Fruit fly (Drosophila melanogaster) whole organism, embryonic: ENCODE data around the gene Bfc.

Source experiments
- Abd-B ChIP-seq: fragments of 200-800 bp; sonication (Bioruptor generic); optimal IDR thresholded peaks from 2 replicates; lab custom pipeline; 2018; ENCODE audit warnings: missing biosample characterization, mild to moderate bottlenecking, missing genetic modification characterization, moderate library complexity
- Adf1 ChIP-seq: fragments of 200-800 bp; sonication (Bioruptor generic); IDR thresholded peaks from 2 replicates; pipeline ENCODE4 v1.3.6; 2022; ENCODE audit warnings: missing biosample characterization, missing genetic modification characterization
- Atf3 ChIP-seq: fragments of 200-800 bp; sonication (Bioruptor generic); optimal IDR thresholded peaks from 3 replicates; lab custom pipeline; 2016; ENCODE audit warnings: missing biosample characterization, missing genetic modification characterization
- Bteb2 ChIP-seq: fragments of 200-800 bp; sonication (Bioruptor generic); optimal IDR thresholded peaks from 2 replicates; lab custom pipeline; 2016; ENCODE audit warnings: missing biosample characterization, missing genetic modification characterization
- CG10147 ChIP-seq: fragments of 200-800 bp; sonication (Bioruptor generic); optimal IDR thresholded peaks from 2 replicates; lab custom pipeline; 2019; ENCODE audit warnings: missing biosample characterization, mild to moderate bottlenecking, missing genetic modification characterization, moderate library complexity
- CG10321 ChIP-seq: fragments of 200-800 bp; sonication (Bioruptor generic); IDR thresholded peaks from 2 replicates; pipeline ENCODE4 v1.3.6; 2022; ENCODE audit warnings: missing biosample characterization, missing genetic modification characterization
- CG10543 ChIP-seq: fragments of 200-800 bp; sonication (Bioruptor generic); optimal IDR thresholded peaks from 3 replicates; lab custom pipeline; 2017; ENCODE audit warnings: missing biosample characterization, mild to moderate bottlenecking, missing genetic modification characterization, moderate library complexity
- CG11085 ChIP-seq: fragments of 200-800 bp; sonication (Bioruptor generic); IDR thresholded peaks from 2 replicates; pipeline ENCODE4 v1.3.6; 2022; ENCODE audit warnings: missing biosample characterization, missing genetic modification characterization
- CG11560 ChIP-seq: fragments of 200-800 bp; sonication (Bioruptor generic); IDR thresholded peaks from 3 replicates; pipeline ENCODE4 v1.3.6; 2022; ENCODE audit warnings: missing biosample characterization, missing genetic modification characterization
- CG15073 ChIP-seq: fragments of 200-800 bp; sonication (Bioruptor generic); optimal IDR thresholded peaks from 2 replicates; lab custom pipeline; 2016; ENCODE audit warnings: missing biosample characterization, missing genetic modification characterization
- CG1647 ChIP-seq: fragments of 200-800 bp; sonication (Bioruptor generic); optimal IDR thresholded peaks from 3 replicates; lab custom pipeline; 2016; ENCODE audit warnings: missing biosample characterization, missing genetic modification characterization
- CG16815 ChIP-seq: fragments of 200-800 bp; sonication (Bioruptor generic); optimal IDR thresholded peaks from 3 replicates; lab custom pipeline; 2017; ENCODE audit warnings: missing biosample characterization, mild to moderate bottlenecking, missing genetic modification characterization
- CG17612 ChIP-seq: fragments of 200-800 bp; sonication (Bioruptor generic); IDR thresholded peaks from 2 replicates; pipeline ENCODE4 v1.3.6; 2022; ENCODE audit warnings: missing biosample characterization, missing genetic modification characterization
- CG31224 ChIP-seq: fragments of 200-800 bp; sonication (Bioruptor generic); IDR thresholded peaks from 2 replicates; pipeline ENCODE4 v1.3.6; 2022; ENCODE audit warnings: missing biosample characterization, missing genetic modification characterization
- CG33213 ChIP-seq: fragments of 200-800 bp; sonication (Bioruptor generic); optimal IDR thresholded peaks from 3 replicates; lab custom pipeline; 2016; ENCODE audit warnings: missing biosample characterization, missing genetic modification characterization
- CG3726 ChIP-seq: fragments of 200-800 bp; sonication (Bioruptor generic); IDR thresholded peaks from 3 replicates; pipeline ENCODE4, ENCODE4 v1.3.6; 2022; ENCODE audit warnings: missing biosample characterization, missing genetic modification characterization
- CG4404 ChIP-seq: fragments of 200-800 bp; sonication (Bioruptor generic); IDR thresholded peaks from 2 replicates; pipeline ENCODE4 v1.3.6; 2022; ENCODE audit warnings: missing biosample characterization, missing genetic modification characterization
- CG4617 ChIP-seq: fragments of 200-800 bp; sonication (Bioruptor generic); optimal IDR thresholded peaks from 3 replicates; lab custom pipeline; 2016; ENCODE audit warnings: missing biosample characterization, missing genetic modification characterization, borderline replicate concordance
- CG4730 ChIP-seq: fragments of 200-800 bp; sonication (Bioruptor generic); IDR thresholded peaks from 2 replicates; pipeline ENCODE4 v1.3.6; 2022; ENCODE audit warnings: missing biosample characterization, missing genetic modification characterization
- CG6654 ChIP-seq: fragments of 200-800 bp; sonication (Bioruptor generic); optimal IDR thresholded peaks from 2 replicates; lab custom pipeline; 2017; ENCODE audit warnings: missing biosample characterization, mild to moderate bottlenecking, missing genetic modification characterization
- CG9817 ChIP-seq: fragments of 200-800 bp; sonication (Bioruptor generic); optimal IDR thresholded peaks from 2 replicates; lab custom pipeline; 2018; ENCODE audit warnings: missing biosample characterization, mild to moderate bottlenecking, missing genetic modification characterization, moderate library complexity
- CG9876 ChIP-seq: fragments of 200-800 bp; sonication (Bioruptor generic); optimal IDR thresholded peaks from 2 replicates; lab custom pipeline; 2016; ENCODE audit warnings: missing biosample characterization, missing genetic modification characterization
- Dbx ChIP-seq: fragments of 200-800 bp; sonication (Bioruptor generic); IDR thresholded peaks from 3 replicates; pipeline ENCODE4 v1.3.6; 2022; ENCODE audit warnings: missing biosample characterization, missing genetic modification characterization
- Dip2 ChIP-seq: fragments of 200-800 bp; sonication (Bioruptor generic); IDR thresholded peaks from 2 replicates; pipeline ENCODE4 v1.3.6; 2022; ENCODE audit warnings: missing biosample characterization, missing genetic modification characterization
- E2f2 ChIP-seq: fragments of 200-800 bp; sonication (Bioruptor generic); IDR thresholded peaks from 2 replicates; pipeline ENCODE4 v1.3.6; 2022; ENCODE audit warnings: missing biosample characterization, missing genetic modification characterization
- Hmx ChIP-seq: fragments of 200-800 bp; sonication (Bioruptor generic); optimal IDR thresholded peaks from 2 replicates; lab custom pipeline; 2016; ENCODE audit warnings: missing biosample characterization, missing genetic modification characterization
- Hsf ChIP-seq: fragments of 200-800 bp; sonication (Bioruptor generic); optimal IDR thresholded peaks from 3 replicates; lab custom pipeline; 2016; ENCODE audit warnings: missing biosample characterization, missing genetic modification characterization
- Lim3 ChIP-seq: fragments of 200-800 bp; sonication (Bioruptor generic); IDR thresholded peaks from 2 replicates; pipeline ENCODE4 v1.3.6; 2022; ENCODE audit warnings: missing biosample characterization, missing genetic modification characterization
- Mad ChIP-seq: fragments of 200-800 bp; sonication (Bioruptor generic); optimal IDR thresholded peaks from 2 replicates; lab custom pipeline; 2016; ENCODE audit warnings: missing biosample characterization, missing genetic modification characterization
- NC2α ChIP-seq: fragments of 200-800 bp; sonication (Bioruptor generic); optimal IDR thresholded peaks from 2 replicates; lab custom pipeline; 2016; ENCODE audit warnings: missing biosample characterization, missing genetic modification characterization
- Sox102F ChIP-seq: fragments of 200-800 bp; sonication (Bioruptor generic); optimal IDR thresholded peaks from 2 replicates; lab custom pipeline; 2018; ENCODE audit warnings: missing biosample characterization, mild to moderate bottlenecking, missing genetic modification characterization, moderate library complexity
- ab ChIP-seq: fragments of 200-800 bp; sonication (Bioruptor generic); optimal IDR thresholded peaks from 2 replicates; lab custom pipeline; 2016; ENCODE audit warnings: missing biosample characterization, missing genetic modification characterization
- ato ChIP-seq: fragments of 200-800 bp; sonication (Bioruptor generic); IDR thresholded peaks from 2 replicates; pipeline ENCODE4 v1.3.6; 2022; ENCODE audit warnings: missing biosample characterization, missing genetic modification characterization; ENCODE audit not compliant: partially characterized antibody
- bab2 ChIP-seq: fragments of 200-800 bp; sonication (Bioruptor generic); optimal IDR thresholded peaks from 2 replicates; lab custom pipeline; 2016; ENCODE audit warnings: missing biosample characterization, missing genetic modification characterization
- caup ChIP-seq: fragments of 200-800 bp; sonication (Bioruptor generic); optimal IDR thresholded peaks from 3 replicates; lab custom pipeline; 2017; ENCODE audit warnings: missing biosample characterization, mild to moderate bottlenecking, missing genetic modification characterization, moderate library complexity; ENCODE audit not compliant: severe bottlenecking
- ewg ChIP-seq: fragments of 200-800 bp; sonication (Bioruptor generic); optimal IDR thresholded peaks from 3 replicates; lab custom pipeline; 2017; ENCODE audit warnings: mild to moderate bottlenecking, missing biosample characterization, missing genetic modification reagents, missing genetic modification characterization
- eyg ChIP-seq: fragments of 200-800 bp; sonication (Bioruptor generic); optimal IDR thresholded peaks from 3 replicates; lab custom pipeline; 2016; ENCODE audit warnings: missing biosample characterization, missing genetic modification characterization
- gce ChIP-seq: fragments of 200-800 bp; sonication (Bioruptor generic); IDR thresholded peaks from 3 replicates; pipeline ENCODE4 v1.3.6; 2022; ENCODE audit warnings: missing biosample characterization, missing genetic modification characterization
- gt ChIP-seq: fragments of 200-800 bp; sonication (Bioruptor generic); IDR thresholded peaks from 2 replicates; pipeline ENCODE4 v1.3.6; 2022; ENCODE audit warnings: missing biosample characterization, missing genetic modification characterization
- hb ChIP-seq: fragments of 200-800 bp; sonication (Bioruptor generic); IDR thresholded peaks from 3 replicates; pipeline ENCODE4 v1.3.6; 2022; ENCODE audit warnings: missing biosample characterization, missing genetic modification characterization; ENCODE audit not compliant: partially characterized antibody
- insv ChIP-seq, 2 experiments: fragments of 200-800 bp; sonication (Bioruptor generic); optimal IDR thresholded peaks; 3 replicates each; lab custom pipeline; 2016 to 2018; ENCODE audit warnings: missing biosample characterization in 2 of 2, missing genetic modification characterization in 2 of 2
- onecut ChIP-seq: fragments of 200-800 bp; sonication (Bioruptor generic); IDR thresholded peaks from 2 replicates; pipeline ENCODE4 v1.3.6; 2022; ENCODE audit warnings: missing biosample characterization, missing genetic modification characterization
- pfk ChIP-seq: fragments of 200-800 bp; sonication (Bioruptor generic); optimal IDR thresholded peaks from 2 replicates; lab custom pipeline; 2018; ENCODE audit warnings: missing biosample characterization, mild to moderate bottlenecking, missing genetic modification characterization, moderate library complexity
- pita ChIP-seq: fragments of 200-800 bp; sonication (Bioruptor generic); optimal IDR thresholded peaks from 2 replicates; lab custom pipeline; 2017; ENCODE audit warnings: missing biosample characterization, mild to moderate bottlenecking, missing genetic modification characterization
- shn ChIP-seq: fragments of 200-800 bp; sonication (Bioruptor generic); optimal IDR thresholded peaks from 3 replicates; lab custom pipeline; 2016; ENCODE audit warnings: missing biosample characterization, missing genetic modification characterization
- tap ChIP-seq: fragments of 200-800 bp; optimal IDR thresholded peaks from 3 replicates; lab custom pipeline; 2019; ENCODE audit warnings: missing biosample characterization, mild to moderate bottlenecking, missing genetic modification characterization, moderate library complexity
- tup ChIP-seq: fragments of 200-800 bp; sonication (Bioruptor generic); optimal IDR thresholded peaks from 2 replicates; lab custom pipeline; 2016; ENCODE audit warnings: missing biosample characterization, mild to moderate bottlenecking, missing genetic modification characterization, moderate library complexity
- unpg ChIP-seq: fragments of 200-800 bp; sonication (Bioruptor generic); optimal IDR thresholded peaks from 3 replicates; lab custom pipeline; 2018; ENCODE audit warnings: missing biosample characterization, mild to moderate bottlenecking, missing genetic modification characterization, moderate library complexity
- usp ChIP-seq: fragments of >200 bp; optimal IDR thresholded peaks from 2 replicates; lab custom pipeline; 2017; ENCODE audit warnings: missing biosample characterization, missing genetic modification characterization

Gene Bfc

dm6 chr3L:1204674-1205547 lies 45.6 kb upstream of the Bfc start, which contains the start of gene CG9119:
TSS of gene CG9119 (minus strand) at chr3L:1204795.
- no peak for TF ChIP-seq insv (GFP tag; optimal IDR thresholded peaks at IDR 0.05; lab: Kevin White, UChicago)
- TF ChIP-seq CG15073 (GFP tag; lab: Kevin White, UChicago) = no peak
- peak; percentile 32 for TF ChIP-seq CG6654 (GFP tag; lab: Kevin White, UChicago)
- TF ChIP-seq Hmx = peak; percentile 15
- peak; percentile 44 for TF ChIP-seq CG9817
- TF ChIP-seq NC2α (GFP tag; lab: Kevin White, UChicago) = peak; percentile 21
- no peak for TF ChIP-seq ato (GFP tag; lab: Robert Waterston, UW)
- peak; percentile 37 for TF ChIP-seq bab2 (GFP tag; lab: Kevin White, UChicago)
- no peak for TF ChIP-seq CG4617 (GFP tag; lab: Kevin White, UChicago)
- peak; percentile 37 for TF ChIP-seq Sox102F (GFP tag; lab: Kevin White, UChicago)
- no peak for TF ChIP-seq hb (GFP tag; lab: Robert Waterston, UW)
- TF ChIP-seq gt (GFP tag; lab: Robert Waterston, UW) = no peak
- no peak for TF ChIP-seq CG10321
- no peak for TF ChIP-seq Atf3
- TF ChIP-seq CG33213 (GFP tag; lab: Kevin White, UChicago) = no peak
- TF ChIP-seq CG1647 (GFP tag; lab: Kevin White, UChicago) = no peak
- 0 out of 3 replicates have a peak, but pooled peaks have one; percentile 41 for TF ChIP-seq CG3726 (GFP tag; lab: Robert Waterston, UW)
- TF ChIP-seq Mad (GFP tag; lab: Kevin White, UChicago) = peak; percentile 30
- no peak for TF ChIP-seq pita
- TF ChIP-seq Bteb2 (GFP tag; lab: Kevin White, UChicago) = no peak
- peak; percentile 54 for TF ChIP-seq Abd-B (GFP tag; lab: Kevin White, UChicago)
- TF ChIP-seq pfk (GFP tag; lab: Kevin White, UChicago) = no peak
- no peak for TF ChIP-seq gce (GFP tag; lab: Robert Waterston, UW)
- peak; percentile 68 for TF ChIP-seq CG10147 (GFP tag; lab: Kevin White, UChicago)
- no peak for TF ChIP-seq ab (GFP tag; lab: Kevin White, UChicago)
- TF ChIP-seq CG17612 (GFP tag; lab: Robert Waterston, UW) = no peak
- TF ChIP-seq usp (GFP tag; lab: Kevin White, UChicago) = no peak
- peak; percentile 55; the same call in 1 of the 3 replicates for TF ChIP-seq Dbx (GFP tag; lab: Robert Waterston, UW)
- peak; percentile 10; the same call in 1 of the 2 replicates for TF ChIP-seq onecut (GFP tag; lab: Robert Waterston, UW)
- peak; percentile 61 for TF ChIP-seq Hsf (GFP tag; lab: Kevin White, UChicago)
- peak; percentile 63 for TF ChIP-seq CG4404
- TF ChIP-seq CG11085 (GFP tag; lab: Robert Waterston, UW) = no peak
- TF ChIP-seq caup (GFP tag; lab: Kevin White, UChicago) = peak; percentile 58
- TF ChIP-seq Dip2 = peak; percentile 11; the same call in 1 of the 2 replicates
- 0 out of 2 replicates have a peak, but pooled peaks have one; percentile 7 for TF ChIP-seq Adf1
- TF ChIP-seq CG9876 = peak; percentile 57
- TF ChIP-seq Lim3 = peak; percentile 39; the same call in 1 of the 2 replicates
- peak; percentile 53 for TF ChIP-seq unpg (GFP tag; lab: Kevin White, UChicago)
- TF ChIP-seq shn = peak; percentile 75
- TF ChIP-seq E2f2 (GFP tag; lab: Robert Waterston, UW) = peak; percentile 29; the same call in 1 of the 2 replicates
- TF ChIP-seq eyg (GFP tag; lab: Kevin White, UChicago) = peak; percentile 2
- peak; percentile 49 for TF ChIP-seq tap (tag; lab: Kevin White, UChicago)
- peak; percentile 52 for TF ChIP-seq CG16815 (GFP tag; lab: Kevin White, UChicago)
- TF ChIP-seq CG4730 (GFP tag; lab: Robert Waterston, UW) = 0 out of 2 replicates have a peak, but pooled peaks have one; percentile 36
- no peak for TF ChIP-seq tup (GFP tag; lab: Kevin White, UChicago)
- TF ChIP-seq CG31224 (GFP tag; lab: Robert Waterston, UW) = 0 out of 2 replicates have a peak, but pooled peaks have one; percentile 13
- TF ChIP-seq CG10543 (GFP tag; lab: Kevin White, UChicago) = peak; percentile 84
- TF ChIP-seq CG11560 (tag; lab: Robert Waterston, UW) = peak; percentile 59; the same call in 2 of the 3 replicates
- TF ChIP-seq ewg (GFP tag; lab: Kevin White, UChicago) = peak; percentile 38
